Worm (Caenorhabditis elegans) whole organism, late embryonic: Measurements from ENCODE around the gene F20G2.6.

Experiments
- K02D7.2 ChIP-seq: sonication (generic microtip); optimal IDR thresholded peaks from 2 replicates; lab custom pipeline; 2017; ENCODE audit warnings: mild to moderate bottlenecking, missing genetic modification characterization, missing compliant biosample characterization
- Y22D7AL.16 ChIP-seq: sonication (generic microtip); optimal IDR thresholded peaks from 2 replicates; lab custom pipeline; 2016; ENCODE audit warnings: missing genetic modification characterization, missing compliant biosample characterization
- ama-1 ChIP-seq: fragments of 150-350 bp; optimal IDR thresholded peaks from 2 replicates; lab custom pipeline; 2014
- ceh-14 ChIP-seq: sonication (generic microtip); optimal IDR thresholded peaks from 2 replicates; lab custom pipeline; 2016; ENCODE audit warnings: missing genotype, missing genetic modification characterization, missing compliant biosample characterization
- ceh-19 ChIP-seq: fragments of 200-800 bp; sonication (Bioruptor generic); optimal IDR thresholded peaks from 2 replicates; lab custom pipeline; 2018; ENCODE audit warnings: mild to moderate bottlenecking, missing genetic modification characterization, missing compliant biosample characterization
- ceh-22 ChIP-seq: sonication (generic microtip); optimal IDR thresholded peaks from 2 replicates; lab custom pipeline; 2017; ENCODE audit warnings: missing biosample characterization, missing genetic modification characterization
- ceh-24 ChIP-seq: sonication (generic microtip); optimal IDR thresholded peaks from 2 replicates; lab custom pipeline; 2016; ENCODE audit warnings: mild to moderate bottlenecking, missing genetic modification characterization, missing compliant biosample characterization
- ceh-6 ChIP-seq: fragments of 200-800 bp; sonication (Bioruptor generic); optimal IDR thresholded peaks from 2 replicates; lab custom pipeline; 2018; ENCODE audit warnings: mild to moderate bottlenecking, missing genetic modification characterization, missing compliant biosample characterization
- che-1 ChIP-seq: sonication (generic microtip); optimal IDR thresholded peaks from 2 replicates; lab custom pipeline; 2016; ENCODE audit warnings: mild to moderate bottlenecking, missing genetic modification characterization, missing compliant biosample characterization
- dmd-4 ChIP-seq: sonication (generic microtip); optimal IDR thresholded peaks from 2 replicates; lab custom pipeline; 2016; ENCODE audit warnings: borderline replicate concordance, missing genetic modification characterization, missing compliant biosample characterization
- dve-1 ChIP-seq: sonication (generic microtip); optimal IDR thresholded peaks from 2 replicates; lab custom pipeline; 2017; ENCODE audit warnings: antibody characterized with exemption, mild to moderate bottlenecking, missing genetic modification characterization, missing compliant biosample characterization
- elt-2 ChIP-seq: sonication (generic microtip); optimal IDR thresholded peaks from 2 replicates; lab custom pipeline; 2016; ENCODE audit warnings: missing genetic modification reagents, missing genetic modification characterization, missing compliant biosample characterization
- elt-4 ChIP-seq: sonication (generic microtip); optimal IDR thresholded peaks from 2 replicates; lab custom pipeline; 2016; ENCODE audit warnings: missing genetic modification characterization, missing compliant biosample characterization
- eyg-1 ChIP-seq: sonication (generic microtip); optimal IDR thresholded peaks from 2 replicates; lab custom pipeline; 2016; ENCODE audit warnings: missing genotype, missing genetic modification characterization, missing compliant biosample characterization
- fax-1 ChIP-seq: sonication (generic microtip); optimal IDR thresholded peaks from 2 replicates; lab custom pipeline; 2016; ENCODE audit warnings: missing genotype, missing genetic modification characterization, missing compliant biosample characterization
- fkh-6 ChIP-seq: sonication (generic microtip); optimal IDR thresholded peaks from 2 replicates; lab custom pipeline; 2016; ENCODE audit warnings: missing genetic modification characterization, missing compliant biosample characterization
- hlh-13 ChIP-seq: fragments of 200-800 bp; sonication (Bioruptor generic); optimal IDR thresholded peaks from 2 replicates; lab custom pipeline; 2018; ENCODE audit warnings: mild to moderate bottlenecking, missing genetic modification characterization, missing compliant biosample characterization
- hlh-6 ChIP-seq: sonication (generic microtip); optimal IDR thresholded peaks from 2 replicates; lab custom pipeline; 2016; ENCODE audit warnings: missing genotype, missing genetic modification characterization, missing compliant biosample characterization
- hlh-8 ChIP-seq: sonication (generic microtip); optimal IDR thresholded peaks from 2 replicates; lab custom pipeline; 2016; ENCODE audit warnings: missing genotype, missing genetic modification characterization, missing compliant biosample characterization
- nhr-11 ChIP-seq: fragments of 150-350 bp; optimal IDR thresholded peaks from 2 replicates; lab custom pipeline; 2014; ENCODE audit warnings: missing biosample characterization, missing genetic modification characterization
- pha-2 ChIP-seq: sonication (generic microtip); optimal IDR thresholded peaks from 2 replicates; lab custom pipeline; 2017; ENCODE audit warnings: mild to moderate bottlenecking, missing genetic modification characterization, missing compliant biosample characterization
- pha-4 ChIP-seq: fragments of 150-350 bp; optimal IDR thresholded peaks from 2 replicates; lab custom pipeline; 2018; ENCODE audit warnings: missing biosample characterization, missing genetic modification reagents, missing genetic modification characterization
- pqm-1 ChIP-seq: sonication (generic microtip); optimal IDR thresholded peaks from 2 replicates; lab custom pipeline; 2016; ENCODE audit warnings: missing genetic modification characterization, missing compliant biosample characterization
- rnt-1 ChIP-seq: sonication (generic microtip); optimal IDR thresholded peaks from 2 replicates; lab custom pipeline; 2016; ENCODE audit warnings: missing genetic modification characterization, missing compliant biosample characterization
- sdc-2 ChIP-seq: sonication (generic microtip); optimal IDR thresholded peaks from 2 replicates; lab custom pipeline; 2016; ENCODE audit warnings: missing genotype, missing genetic modification characterization, missing compliant biosample characterization
- tbx-7 ChIP-seq: sonication (generic microtip); optimal IDR thresholded peaks from 2 replicates; lab custom pipeline; 2016; ENCODE audit warnings: missing genotype, missing genetic modification characterization, missing compliant biosample characterization
- unc-3 ChIP-seq, 2 experiments: fragments of 200-800 bp in 1 of 2; sonication (Bioruptor generic) in 1 of 2; sonication (generic microtip) in 1 of 2; conservative IDR thresholded peaks in 1 of 2; optimal IDR thresholded peaks in 1 of 2; 2 replicates each; pipeline versions ENCODE4 v1.3.6 to Lab custom; 2016 to 2022; ENCODE audit warnings: missing compliant biosample characterization in 2 of 2, missing genetic modification characterization in 2 of 2, missing genetic modification reagents in 1 of 2
- unc-42 ChIP-seq: sonication (generic microtip); optimal IDR thresholded peaks from 2 replicates; lab custom pipeline; 2016; ENCODE audit warnings: missing genotype, missing genetic modification characterization, missing compliant biosample characterization
- unc-55 ChIP-seq: sonication (generic microtip); optimal IDR thresholded peaks from 2 replicates; lab custom pipeline; 2017; ENCODE audit warnings: missing biosample characterization, missing genetic modification reagents, missing genetic modification characterization

The F20G2.6 gene

DNA sequence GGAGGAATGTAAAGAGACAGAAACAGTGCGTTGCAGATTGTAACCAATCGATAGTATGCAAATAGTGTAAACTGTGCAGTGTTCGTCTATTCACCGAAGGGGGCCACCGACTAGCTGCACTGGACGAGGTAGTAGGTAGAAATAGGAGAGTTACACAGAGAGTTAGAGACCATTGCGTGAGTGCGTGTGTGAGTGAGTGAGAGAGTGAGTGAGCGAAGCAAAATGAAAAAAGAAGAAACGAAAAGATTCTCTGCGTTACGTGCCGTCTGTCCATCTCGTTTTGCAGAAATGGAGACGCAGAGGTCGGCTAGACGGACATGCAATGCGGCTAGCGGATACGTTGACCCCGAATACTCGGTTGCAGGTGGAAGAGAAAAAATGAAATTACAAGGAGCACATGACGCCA is 45.6 kb downstream of the F20G2.6 start (continued):
- peak; percentile 17 for TF ChIP-seq sdc-2
- TF ChIP-seq fax-1 (tag; lab: Kevin White, UChicago), result no peak
- no peak for TF ChIP-seq nhr-11 (tag; lab: Kevin White, UChicago)
- TF ChIP-seq hlh-13 (GFP tag; lab: Kevin White, UChicago), result no peak
- no peak for TF ChIP-seq fkh-6 (tag; lab: Kevin White, UChicago)
- TF ChIP-seq pqm-1 (tag; lab: Kevin White, UChicago), result no peak
- no peak for TF ChIP-seq ceh-24
- TF ChIP-seq Y22D7AL.16, result no peak
- TF ChIP-seq elt-2 (tag; lab: Kevin White, UChicago), result peak; percentile 18
- TF ChIP-seq K02D7.2 (tag; lab: Kevin White, UChicago), result no peak
- TF ChIP-seq ceh-14 (tag; lab: Kevin White, UChicago), result peak; percentile 6
- no peak for TF ChIP-seq elt-4
- TF ChIP-seq rnt-1 (tag; lab: Kevin White, UChicago), result peak; percentile 39
- no peak for TF ChIP-seq ceh-22 (tag; lab: Kevin White, UChicago)
- no peak for TF ChIP-seq dmd-4 (tag; lab: Kevin White, UChicago)
- TF ChIP-seq hlh-6, result no peak
- TF ChIP-seq dve-1 (tag; lab: Kevin White, UChicago), result no peak
- TF ChIP-seq che-1 (tag; lab: Kevin White, UChicago), result no peak
- TF ChIP-seq unc-55 (GFP tag; lab: Kevin White, UChicago), result peak; percentile 36
- no peak for TF ChIP-seq tbx-7 (tag; lab: Kevin White, UChicago)

ce11 chrV:13812330-13812729 is 49.5 kb downstream of the F20G2.6 start:
- TF ChIP-seq unc-3 (GFP tag; conservative IDR thresholded peaks at IDR 0.05; lab: Robert Waterston, UW) (no peak), unc-3 (tag; optimal IDR thresholded peaks at IDR 0.05; lab: Kevin White, UChicago) (no peak), che-1 (tag; lab: Kevin White, UChicago) (no peak), unc-42 (tag; lab: Kevin White, UChicago) (peak; percentile 68)

- TF ChIP-seq fkh-6 (tag; lab: Kevin White, UChicago) (no peak), dmd-4 (tag; lab: Kevin White, UChicago) (no peak), ama-1 (no peak), ceh-19 (no peak), hlh-8 (tag; lab: Kevin White, UChicago) (no peak), pha-2 (tag; lab: Kevin White, UChicago) (no peak), eyg-1 (tag; lab: Kevin White, UChicago) (no peak), pha-4 (tag; lab: Kevin White, UChicago) (no peak), ceh-6 (GFP tag; lab: Kevin White, UChicago) (no peak)
- TF ChIP-seq, all 69 proteins: peak for 0
These were observed 50.1 kb downstream of the F20G2.6 start, which contains the start of gene ceh-24 for ce11 chrV:13812931-13813330. Gene ceh-24, plus strand, starts transcription at chrV:13813231.
